Worm (Caenorhabditis elegans) whole organism, L4 larva: ENCODE results near the gene Y55F3BR.10.
"Not testable (repeated sequence)": the region's sequence is repeated elsewhere in the genome, so short reads cannot be mapped to it uniquely, and the experiment has no call there.

Experiments
- D1046.2 ChIP-seq: fragments of 200-800 bp; sonication (Bioruptor generic); IDR thresholded peaks from 2 replicates; pipeline ENCODE4 v1.3.6; 2022; ENCODE audit warnings: missing genetic modification characterization, missing compliant biosample characterization
- F26F4.8 ChIP-seq: fragments of 200-800 bp; sonication (Bioruptor generic); conservative IDR thresholded peaks from 2 replicates; pipeline ENCODE4 v1.3.6; 2022; ENCODE audit warnings: missing genetic modification characterization, missing compliant biosample characterization
- F49E8.2 ChIP-seq: sonication (generic microtip); optimal IDR thresholded peaks from 2 replicates; lab custom pipeline; 2016; ENCODE audit warnings: missing compliant biosample characterization, mild to moderate bottlenecking, missing genetic modification characterization, borderline replicate concordance
- T20F7.1 ChIP-seq: fragments of 200-800 bp; sonication (Bioruptor generic); optimal IDR thresholded peaks from 2 replicates; lab custom pipeline; 2018; ENCODE audit warnings: mild to moderate bottlenecking, missing genetic modification characterization, missing compliant biosample characterization
- T26A8.4 ChIP-seq: fragments of 200-800 bp; sonication (Bioruptor generic); IDR thresholded peaks from 2 replicates; pipeline ENCODE4 v1.3.6; 2022; ENCODE audit warnings: missing genetic modification characterization, missing compliant biosample characterization
- Y105C5A.15 ChIP-seq: fragments of 200-800 bp; sonication (Bioruptor generic); IDR thresholded peaks from 2 replicates; pipeline ENCODE4 v1.3.6; 2022; ENCODE audit warnings: missing genetic modification characterization, missing compliant biosample characterization
- Y48G9A.11 ChIP-seq: fragments of 200-800 bp; sonication (Bioruptor generic); IDR thresholded peaks from 2 replicates; pipeline ENCODE4 v1.3.6; 2022; ENCODE audit warnings: missing genetic modification reagents, missing genetic modification characterization, missing compliant biosample characterization
- arid-1 ChIP-seq: fragments of 200-800 bp; sonication (Bioruptor generic); conservative IDR thresholded peaks from 2 replicates; pipeline ENCODE4 v1.3.6; 2022; ENCODE audit warnings: missing genetic modification reagents, missing genetic modification characterization, missing compliant biosample characterization
- ceh-20 ChIP-seq: fragments of 200-800 bp; sonication (Bioruptor generic); IDR thresholded peaks from 2 replicates; pipeline ENCODE4 v1.3.6; 2022; ENCODE audit warnings: missing genetic modification reagents, missing genetic modification characterization, missing compliant biosample characterization
- ceh-28 ChIP-seq: fragments of 150-350 bp; optimal IDR thresholded peaks from 2 replicates; lab custom pipeline; 2014; ENCODE audit warnings: missing biosample characterization, missing genetic modification reagents, missing genetic modification characterization
- ctbp-1 ChIP-seq: fragments of 200-800 bp; sonication (Bioruptor generic); IDR thresholded peaks from 2 replicates; pipeline ENCODE4 v1.3.6; 2022; ENCODE audit warnings: missing genetic modification reagents, missing genetic modification characterization, missing compliant biosample characterization
- dmd-6 ChIP-seq: fragments of 200-800 bp; sonication (Bioruptor generic); IDR thresholded peaks from 2 replicates; pipeline ENCODE4 v1.3.6; 2022; ENCODE audit warnings: missing genetic modification reagents, missing genetic modification characterization, missing compliant biosample characterization
- egl-43 ChIP-seq: fragments of 200-800 bp; sonication (Bioruptor generic); IDR thresholded peaks from 2 replicates; pipeline ENCODE4 v1.3.6; 2022; ENCODE audit warnings: missing genetic modification reagents, missing genetic modification characterization, missing compliant biosample characterization
- gei-8 ChIP-seq: fragments of 200-800 bp; sonication (Bioruptor generic); optimal IDR thresholded peaks from 2 replicates; lab custom pipeline; 2018; ENCODE audit warnings: mild to moderate bottlenecking, missing genetic modification characterization, missing compliant biosample characterization
- hlh-11 ChIP-seq: fragments of 200-800 bp; sonication (Bioruptor generic); optimal IDR thresholded peaks from 2 replicates; lab custom pipeline; 2018; ENCODE audit warnings: mild to moderate bottlenecking, missing genetic modification characterization, missing compliant biosample characterization
- hmg-1.1 ChIP-seq: fragments of 200-800 bp; sonication (Bioruptor generic); IDR thresholded peaks from 2 replicates; pipeline ENCODE4 v1.3.6; 2022; ENCODE audit warnings: missing genetic modification reagents, missing genetic modification characterization, missing compliant biosample characterization
- lim-7 ChIP-seq: fragments of 200-800 bp; sonication (Bioruptor generic); IDR thresholded peaks from 2 replicates; pipeline ENCODE4 v1.3.6; 2022; ENCODE audit warnings: missing genetic modification characterization, missing compliant biosample characterization
- lin-15B ChIP-seq: fragments of 150-350 bp; sonication (generic microtip); optimal IDR thresholded peaks from 3 replicates; lab custom pipeline; 2014; ENCODE audit warnings: missing biosample characterization, missing genetic modification characterization
- lin-38 ChIP-seq: fragments of 200-800 bp; sonication (Bioruptor generic); IDR thresholded peaks from 2 replicates; pipeline ENCODE4 v1.3.6; 2022; ENCODE audit warnings: missing genetic modification reagents, missing genetic modification characterization, missing compliant biosample characterization
- madf-9 ChIP-seq: fragments of 200-800 bp; sonication (Bioruptor generic); conservative IDR thresholded peaks from 2 replicates; pipeline ENCODE4 v1.3.6; 2022; ENCODE audit warnings: missing genetic modification reagents, missing genetic modification characterization, missing compliant biosample characterization
- mdt-29 ChIP-seq: fragments of 200-800 bp; sonication (Bioruptor generic); IDR thresholded peaks from 2 replicates; pipeline ENCODE4 v1.3.6; 2022; ENCODE audit warnings: missing genetic modification reagents, missing genetic modification characterization, missing compliant biosample characterization
- mep-1 ChIP-seq: fragments of 150-350 bp; sonication (generic microtip); optimal IDR thresholded peaks from 3 replicates; lab custom pipeline; 2014; ENCODE audit warnings: missing biosample characterization, missing genetic modification characterization
- mes-2 ChIP-seq: sonication (generic microtip); optimal IDR thresholded peaks from 2 replicates; lab custom pipeline; 2016; ENCODE audit warnings: missing genotype, mild to moderate bottlenecking, missing genetic modification characterization, missing compliant biosample characterization; ENCODE audit not compliant: poor library complexity, severe bottlenecking
- nhr-102 ChIP-seq: sonication (generic microtip); optimal IDR thresholded peaks from 2 replicates; lab custom pipeline; 2016; ENCODE audit warnings: mild to moderate bottlenecking, missing genetic modification characterization, moderate library complexity, missing compliant biosample characterization
- nhr-111 ChIP-seq: fragments of 200-800 bp; sonication (Bioruptor generic); optimal IDR thresholded peaks from 2 replicates; lab custom pipeline; 2018; ENCODE audit warnings: mild to moderate bottlenecking, missing genetic modification characterization, missing compliant biosample characterization
- pha-4 ChIP-seq, 2 experiments: fragments of 150-350 bp in 1 of 2; fragments of 200-800 bp in 1 of 2; sonication (Bioruptor generic) in 1 of 2; IDR thresholded peaks in 1 of 2; optimal IDR thresholded peaks in 1 of 2; 2 replicates each; pipeline versions ENCODE4 v1.3.6 to Lab custom; 2014 to 2022; ENCODE audit warnings: missing genetic modification characterization in 2 of 2, missing genetic modification reagents in 2 of 2, missing biosample characterization in 1 of 2, missing compliant biosample characterization in 1 of 2
- rbr-2 ChIP-seq: sonication (generic microtip); optimal IDR thresholded peaks from 2 replicates; lab custom pipeline; 2016; ENCODE audit warnings: missing genotype, missing genetic modification characterization, missing compliant biosample characterization
- sdz-12 ChIP-seq: fragments of 200-800 bp; sonication (Bioruptor generic); optimal IDR thresholded peaks from 2 replicates; lab custom pipeline; 2018; ENCODE audit warnings: mild to moderate bottlenecking, missing genetic modification characterization, missing compliant biosample characterization
- set-16 ChIP-seq: fragments of 200-800 bp; sonication (Bioruptor generic); IDR thresholded peaks from 2 replicates; pipeline ENCODE4 v1.3.6; 2022; ENCODE audit warnings: missing genetic modification reagents, missing genetic modification characterization, missing compliant biosample characterization
- spr-3 ChIP-seq: fragments of 200-800 bp; sonication (Bioruptor generic); optimal IDR thresholded peaks from 2 replicates; lab custom pipeline; 2018; ENCODE audit warnings: mild to moderate bottlenecking, missing genetic modification characterization, missing compliant biosample characterization
- unc-130 ChIP-seq: sonication (generic microtip); optimal IDR thresholded peaks from 2 replicates; lab custom pipeline; 2016; ENCODE audit warnings: missing genetic modification reagents, missing genetic modification characterization, missing compliant biosample characterization
- unc-62 ChIP-seq, 3 experiments: fragments of 150-350 bp in 1 of 3; sonication (generic microtip); optimal IDR thresholded peaks in 2 of 3; peaks in 1 of 3; 1 replicate in 1 of 3; 2 replicates in 2 of 3; lab custom pipeline; 2014 to 2017; ENCODE audit warnings: missing biosample characterization in 3 of 3, missing genetic modification characterization in 3 of 3, missing genetic modification reagents in 3 of 3, missing genotype in 1 of 3
- vab-7 ChIP-seq: fragments of 200-800 bp; sonication (Bioruptor generic); IDR thresholded peaks from 2 replicates; pipeline ENCODE4 v1.3.6; 2022; ENCODE audit warnings: missing genetic modification reagents, missing genetic modification characterization, missing compliant biosample characterization
- zag-1 ChIP-seq: fragments of 150-350 bp; optimal IDR thresholded peaks from 2 replicates; lab custom pipeline; 2014; ENCODE audit warnings: missing biosample characterization, missing genetic modification characterization
- zip-11 ChIP-seq: fragments of 200-800 bp; sonication (Bioruptor generic); IDR thresholded peaks from 2 replicates; pipeline ENCODE4 v1.3.6; 2022; ENCODE audit warnings: missing genetic modification characterization, missing compliant biosample characterization

The Y55F3BR.10 gene

ce11 chrIV:807027-807516 is 25.2 kb upstream of the Y55F3BR.10 start, which contains the start of gene Y55F3BL.6:
Y55F3BL.6 (minus strand) TSS chrIV:807077.
- peak; percentile 96 for TF ChIP-seq Y48G9A.11 (GFP tag; lab: Robert Waterston, UW)
- no peak for TF ChIP-seq D1046.2
- peak; percentile 17; the same call in 1 of the 2 replicates for TF ChIP-seq lin-38
- TF ChIP-seq T20F7.1 (GFP tag; lab: Kevin White, UChicago): peak; percentile 21
- TF ChIP-seq, all 104 proteins: peak for 3

- TF ChIP-seq pha-4 (GFP tag; IDR thresholded peaks at IDR 0.05; lab: Robert Waterston, UW) (peak; percentile 37; the same call in 1 of the 2 replicates), T26A8.4 (GFP tag; lab: Robert Waterston, UW) (peak; percentile 64; the same call in 1 of the 2 replicates), Y48G9A.11 (GFP tag; lab: Robert Waterston, UW) (peak; percentile 32; the same call in 1 of the 2 replicates), mes-2 (tag; lab: Kevin White, UChicago) (peak; percentile 84), dmd-6 (GFP tag; lab: Robert Waterston, UW) (peak; percentile 61), madf-9 (GFP tag; lab: Robert Waterston, UW) (0 out of 2 replicates have a peak, but pooled peaks have one; percentile 40), mdt-29 (GFP tag; lab: Robert Waterston, UW) (0 out of 2 replicates have a peak, but pooled peaks have one; percentile 42), hmg-1.1 (GFP tag; lab: Robert Waterston, UW) (peak; percentile 85), set-16 (GFP tag; lab: Robert Waterston, UW) (peak; percentile 76), vab-7 (GFP tag; lab: Robert Waterston, UW) (peak; percentile 42; the same call in 1 of the 2 replicates), egl-43 (GFP tag; lab: Robert Waterston, UW) (peak; percentile 63), ceh-20 (GFP tag; lab: Robert Waterston, UW) (0 out of 2 replicates have a peak, but pooled peaks have one; percentile 15), hlh-11 (tag; lab: Kevin White, UChicago) (peak; percentile 8), arid-1 (peak; percentile 58; the same call in 1 of the 2 replicates), unc-130 (GFP tag; lab: Kevin White, UChicago) (peak; percentile 0), rbr-2 (tag; lab: Kevin White, UChicago) (peak; percentile 3), lin-38 (peak; percentile 88)
- not testable (repeated sequence) for TF ChIP-seq pha-4 (tag; optimal IDR thresholded peaks at IDR 0.05; lab: Kevin White, UChicago)
- TF ChIP-seq, all 104 proteins: peak for 17; not testable (repeated sequence) for 87
Observed at ce11 chrIV:813341-813740, 18.9 kb upstream of the Y55F3BR.10 start.

ce11 chrIV:817879-818278 is 14.4 kb upstream of the Y55F3BR.10 start:
- TF ChIP-seq ceh-28 (tag; lab: Kevin White, UChicago) (no peak), gei-8 (GFP tag; lab: Kevin White, UChicago) (no peak), nhr-102 (tag; lab: Kevin White, UChicago) (no peak), sdz-12 (GFP tag; lab: Kevin White, UChicago) (no peak), unc-62 (GFP tag; optimal IDR thresholded peaks at IDR 0.05 in 1 of 2; lab: Kevin White, UChicago) (no peak), unc-62 (tag; optimal IDR thresholded peaks at IDR 0.05; lab: Kevin White, UChicago) (no peak), zag-1 (no peak), zip-11 (GFP tag; lab: Robert Waterston, UW) (no peak), lin-15B (tag; lab: Kevin White, UChicago) (no peak), nhr-111 (GFP tag; lab: Kevin White, UChicago) (no peak), ctbp-1 (GFP tag; lab: Robert Waterston, UW) (no peak), lim-7 (no peak), F49E8.2 (no peak), mep-1 (tag; lab: Kevin White, UChicago) (no peak), Y105C5A.15 (no peak), dmd-6 (GFP tag; lab: Robert Waterston, UW) (no peak), F26F4.8 (GFP tag; lab: Robert Waterston, UW) (no peak), spr-3 (GFP tag; lab: Kevin White, UChicago) (no peak), arid-1 (no peak)
